Fruit fly (Drosophila melanogaster) whole organism: Measurements from ENCODE around the gene Nepl9.

ENCODE experiments used
- CG8478 ChIP-seq: fragments of >200 bp; optimal IDR thresholded peaks from 2 replicates; lab custom pipeline; 2018; ENCODE audit warnings: inconsistent platforms
- Dll ChIP-seq: fragments of >200 bp; optimal IDR thresholded peaks from 2 replicates; lab custom pipeline; 2017
- EcR ChIP-seq, 2 experiments: fragments of >200 bp; optimal IDR thresholded peaks; 2 replicates each; lab custom pipeline; 2017; ENCODE audit warnings: missing biosample characterization in 2 of 2, missing genetic modification characterization in 2 of 2, missing genetic modification reagents in 2 of 2
- pan ChIP-seq: fragments of >200 bp; optimal IDR thresholded peaks from 2 replicates; lab custom pipeline; 2017
- psq ChIP-seq: fragments of >200 bp; optimal IDR thresholded peaks from 2 replicates; lab custom pipeline; 2017
- usp ChIP-seq: fragments of >200 bp; optimal IDR thresholded peaks from 2 replicates; lab custom pipeline; 2017; ENCODE audit warnings: missing biosample characterization, missing genetic modification characterization, mixed read lengths

Nepl9 gene

DNA sequence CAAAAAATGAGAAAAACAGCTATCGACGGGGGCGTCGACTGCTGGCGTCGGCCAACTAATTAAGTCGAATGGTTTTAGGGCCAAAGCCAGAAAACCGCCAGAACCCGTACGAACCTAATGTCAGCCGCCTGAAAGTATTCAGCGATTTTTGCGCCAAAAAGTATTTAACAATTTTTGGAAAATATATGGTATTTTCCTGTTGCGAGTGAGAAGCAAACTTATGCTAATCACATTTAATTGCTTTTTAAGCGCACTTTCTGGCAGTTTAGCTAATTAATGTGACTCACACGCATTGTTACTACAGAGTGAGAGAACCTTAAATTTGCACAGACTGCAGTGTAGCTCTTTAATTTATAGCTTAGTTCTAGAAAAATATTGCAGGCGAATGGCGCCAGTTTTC lies 25.5 kb upstream of the Nepl9 start:
- TF ChIP-seq CG8478 (lab: Kevin White, UChicago) = no peak
- TF ChIP-seq usp (GFP tag; lab: Kevin White, UChicago) = no peak
- no peak for TF ChIP-seq psq (lab: Kevin White, UChicago)

DNA sequence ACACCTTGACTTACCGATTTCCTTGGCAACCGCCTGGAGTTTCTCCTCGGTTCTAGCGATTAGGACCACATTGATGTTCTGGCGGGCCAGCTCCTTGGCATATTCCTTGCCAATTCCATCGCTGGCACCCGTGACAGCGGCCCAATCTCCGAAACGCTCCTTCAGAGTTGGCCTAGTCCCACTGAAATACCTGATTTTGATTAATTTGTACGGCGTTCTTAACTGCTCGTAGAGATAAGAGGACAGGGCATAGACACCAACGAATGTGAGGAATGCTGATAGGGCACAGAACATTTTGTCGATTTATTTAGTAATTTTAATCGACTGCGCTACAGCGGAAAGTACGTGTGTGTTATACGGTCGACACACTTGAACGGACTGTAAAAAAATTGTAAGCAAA lies 24.1 kb upstream of the Nepl9 start, which contains the start of gene CG6012:
Gene CG6012 (minus strand): TSS at position 364 of the 400 bp plus-strand sequence.
- TF ChIP-seq pan (lab: Kevin White, UChicago) (no peak), Dll (lab: Kevin White, UChicago) (no peak), psq (lab: Kevin White, UChicago) (no peak), usp (GFP tag; lab: Kevin White, UChicago) (no peak), EcR (GFP tag; optimal IDR thresholded peaks at IDR 0.05; lab: Kevin White, UChicago) (no peak), CG8478 (lab: Kevin White, UChicago) (no peak)

DNA sequence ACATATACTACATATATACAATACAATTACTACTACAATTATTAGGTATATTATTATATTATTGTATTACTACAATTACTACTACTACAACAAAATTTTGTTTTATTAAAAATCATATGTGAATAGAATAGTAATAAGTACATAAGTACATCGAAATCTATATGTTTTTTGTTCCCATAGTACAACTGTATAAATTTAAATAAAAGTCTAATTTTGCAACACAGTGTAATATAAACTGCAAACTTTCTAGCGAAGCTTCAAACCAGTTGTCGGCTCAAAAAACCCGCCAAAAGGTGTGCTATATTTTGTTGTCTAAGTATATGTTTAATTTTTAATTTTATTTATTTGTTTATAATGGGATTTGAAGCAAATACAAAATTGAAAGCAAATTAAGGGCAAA lies 22.5 kb upstream of the Nepl9 start:
- no peak for TF ChIP-seq EcR (GFP tag; optimal IDR thresholded peaks at IDR 0.05; lab: Kevin White, UChicago)
- TF ChIP-seq CG8478 (lab: Kevin White, UChicago) = no peak
- TF ChIP-seq Dll (lab: Kevin White, UChicago) = no peak

DNA sequence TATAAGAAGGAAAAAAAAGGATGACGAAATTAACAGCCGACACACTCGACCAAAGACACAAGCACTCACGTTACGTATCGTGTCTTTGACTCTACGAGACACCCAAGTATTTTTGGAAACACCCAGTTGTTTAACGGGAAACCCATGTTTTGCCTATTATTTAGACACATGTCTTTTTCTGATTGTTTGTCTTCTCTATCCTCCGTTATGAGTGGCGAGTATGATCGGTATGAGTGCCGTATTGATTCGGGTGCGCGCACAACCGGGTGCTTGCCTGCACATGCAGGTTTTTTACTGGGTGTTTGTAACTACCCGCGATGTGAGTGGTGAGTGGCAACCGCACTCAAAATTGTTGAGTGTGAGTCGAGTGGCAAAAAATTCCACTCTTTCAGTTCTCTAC lies 22.0 kb upstream of the Nepl9 start:
- TF ChIP-seq usp (GFP tag; lab: Kevin White, UChicago) = no peak
- no peak for TF ChIP-seq Dll (lab: Kevin White, UChicago)
- TF ChIP-seq pan (lab: Kevin White, UChicago) = peak; percentile 57
- no peak for TF ChIP-seq psq (lab: Kevin White, UChicago)

dm6 chr2L:16858466-16859007 lies 21.5 kb upstream of the Nepl9 start, which contains the start of gene CG31809:
Gene CG31809, minus strand, starts transcription at chr2L:16858714.
- TF ChIP-seq pan (lab: Kevin White, UChicago) = peak; percentile 40
- no peak for TF ChIP-seq usp (GFP tag; lab: Kevin White, UChicago)

- no peak for TF ChIP-seq Dll (lab: Kevin White, UChicago)
- no peak for TF ChIP-seq usp (GFP tag; lab: Kevin White, UChicago)
- TF ChIP-seq EcR (GFP tag; optimal IDR thresholded peaks at IDR 0.05; lab: Kevin White, UChicago) = no peak
- no peak for TF ChIP-seq CG8478 (lab: Kevin White, UChicago)
- TF ChIP-seq pan (lab: Kevin White, UChicago) = no peak
- TF ChIP-seq psq (lab: Kevin White, UChicago) = no peak
Measured at dm6 chr2L:16857665-16858064, 20.6 kb upstream of the Nepl9 start.

DNA sequence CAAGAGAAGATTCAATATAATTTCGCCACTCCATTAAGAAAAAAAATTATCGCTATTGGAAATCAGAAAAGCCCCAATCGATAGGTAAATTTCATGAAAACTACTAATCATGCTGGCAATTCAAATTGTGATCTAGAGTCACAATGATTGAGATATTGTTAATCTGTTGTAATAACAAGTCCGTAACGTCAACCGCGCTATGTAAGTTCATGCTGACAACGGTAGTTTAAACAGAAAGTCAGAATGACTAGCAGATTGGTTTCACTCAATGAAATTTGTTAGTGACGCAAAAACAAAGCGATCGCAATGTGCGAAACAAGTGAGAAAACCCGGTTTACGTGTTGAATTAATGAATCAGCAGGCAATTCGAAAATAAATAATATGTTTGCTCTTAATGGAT lies 20.1 kb upstream of the Nepl9 start:
- TF ChIP-seq Dll (lab: Kevin White, UChicago) = no peak

DNA sequence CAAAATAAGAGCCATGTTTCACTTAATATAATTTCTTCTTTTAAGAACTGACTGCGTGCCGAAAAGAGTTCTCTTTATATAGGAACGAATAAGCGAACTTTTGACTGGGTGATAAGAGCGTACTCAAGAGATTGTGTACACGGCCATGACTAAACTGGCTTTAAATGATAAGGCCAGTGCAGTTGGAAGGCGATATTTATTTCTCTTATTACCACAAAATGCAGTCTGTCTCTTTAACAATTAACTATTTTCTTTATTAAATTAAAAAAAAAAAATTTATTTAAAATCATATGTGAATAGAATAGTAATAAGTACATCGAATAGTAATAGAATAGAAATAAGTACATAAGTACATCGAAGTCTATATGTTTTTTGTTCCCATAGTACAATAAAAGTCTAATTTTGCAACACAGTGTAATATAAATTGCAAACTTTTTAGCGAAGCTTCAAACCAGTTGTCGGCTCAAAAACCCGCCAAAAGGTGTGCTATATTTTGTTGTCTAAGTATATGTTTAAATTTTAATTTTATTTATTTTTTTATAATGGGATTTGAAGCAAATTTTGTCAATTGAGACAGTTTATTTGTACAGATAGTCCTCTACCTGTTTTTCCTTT lies 15.4 kb upstream of the Nepl9 start, which contains the start of gene CG31810:
Gene CG31810 (minus strand): TSS at position 51 of the 615 bp plus-strand sequence.
- TF ChIP-seq usp (GFP tag; lab: Kevin White, UChicago) = no peak
- no peak for TF ChIP-seq psq (lab: Kevin White, UChicago)
- no peak for TF ChIP-seq Dll (lab: Kevin White, UChicago)
- no peak for TF ChIP-seq CG8478 (lab: Kevin White, UChicago)
- TF ChIP-seq pan (lab: Kevin White, UChicago) = no peak
- TF ChIP-seq EcR (GFP tag; optimal IDR thresholded peaks at IDR 0.05; lab: Kevin White, UChicago) = no peak

dm6 chr2L:16850442-16850841 lies 13.4 kb upstream of the Nepl9 start:
- TF ChIP-seq psq (lab: Kevin White, UChicago) (no peak), CG8478 (lab: Kevin White, UChicago) (no peak), Dll (lab: Kevin White, UChicago) (no peak), EcR (GFP tag; optimal IDR thresholded peaks at IDR 0.05; lab: Kevin White, UChicago) (no peak), usp (GFP tag; lab: Kevin White, UChicago) (no peak), pan (lab: Kevin White, UChicago) (no peak)

DNA sequence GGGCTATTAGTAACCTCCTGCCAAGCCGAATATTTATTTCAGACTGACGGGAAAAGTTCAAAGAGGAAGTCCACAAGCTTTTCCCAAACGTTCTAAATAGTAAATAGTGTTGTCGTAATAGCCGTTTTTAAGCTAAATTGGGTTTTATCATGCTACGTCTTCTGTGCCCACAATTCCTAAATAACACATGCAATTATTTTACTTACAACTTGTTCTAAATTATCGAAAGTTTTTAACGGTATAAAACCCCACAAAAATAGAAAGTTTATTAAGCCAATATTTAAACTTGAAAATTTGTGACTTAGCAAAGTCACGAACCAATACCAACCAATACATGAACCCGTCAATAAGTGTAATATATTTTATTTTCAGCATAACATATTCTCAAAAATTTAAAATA lies 11.6 kb upstream of the Nepl9 start, which contains the start of gene CG13284:
Gene CG13284 (minus strand): TSS at position 47 of the 400 bp plus-strand sequence.
- TF ChIP-seq psq (lab: Kevin White, UChicago) = no peak
- TF ChIP-seq pan (lab: Kevin White, UChicago) = no peak
- TF ChIP-seq EcR (GFP tag; optimal IDR thresholded peaks at IDR 0.05; lab: Kevin White, UChicago) = no peak
- no peak for TF ChIP-seq CG8478 (lab: Kevin White, UChicago)
- TF ChIP-seq usp (GFP tag; lab: Kevin White, UChicago) = no peak
- TF ChIP-seq Dll (lab: Kevin White, UChicago) = no peak

DNA sequence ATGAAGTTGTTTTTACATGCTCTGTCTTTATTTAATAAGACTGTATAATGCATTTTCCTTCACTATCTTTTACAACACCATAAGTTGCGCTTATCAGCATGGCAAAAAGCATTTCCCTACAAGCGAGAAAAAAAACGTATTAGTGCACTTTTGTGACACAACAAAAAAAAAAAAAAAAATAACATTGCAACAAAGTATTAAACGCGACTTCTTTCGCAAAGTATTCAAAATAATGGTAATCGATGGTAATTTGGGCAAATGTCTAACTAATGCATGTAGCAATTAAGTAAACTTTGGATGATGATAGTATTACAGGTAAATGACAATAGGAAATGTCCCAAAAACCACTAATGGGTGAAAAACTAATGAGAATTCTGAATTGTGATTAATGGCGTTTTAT lies 10.9 kb upstream of the Nepl9 start:
- TF ChIP-seq pan (lab: Kevin White, UChicago) = no peak
- TF ChIP-seq CG8478 (lab: Kevin White, UChicago) = no peak
- no peak for TF ChIP-seq usp (GFP tag; lab: Kevin White, UChicago)
- no peak for TF ChIP-seq Dll (lab: Kevin White, UChicago)
- no peak for TF ChIP-seq psq (lab: Kevin White, UChicago)
- TF ChIP-seq EcR (GFP tag; optimal IDR thresholded peaks at IDR 0.05; lab: Kevin White, UChicago) = no peak

DNA sequence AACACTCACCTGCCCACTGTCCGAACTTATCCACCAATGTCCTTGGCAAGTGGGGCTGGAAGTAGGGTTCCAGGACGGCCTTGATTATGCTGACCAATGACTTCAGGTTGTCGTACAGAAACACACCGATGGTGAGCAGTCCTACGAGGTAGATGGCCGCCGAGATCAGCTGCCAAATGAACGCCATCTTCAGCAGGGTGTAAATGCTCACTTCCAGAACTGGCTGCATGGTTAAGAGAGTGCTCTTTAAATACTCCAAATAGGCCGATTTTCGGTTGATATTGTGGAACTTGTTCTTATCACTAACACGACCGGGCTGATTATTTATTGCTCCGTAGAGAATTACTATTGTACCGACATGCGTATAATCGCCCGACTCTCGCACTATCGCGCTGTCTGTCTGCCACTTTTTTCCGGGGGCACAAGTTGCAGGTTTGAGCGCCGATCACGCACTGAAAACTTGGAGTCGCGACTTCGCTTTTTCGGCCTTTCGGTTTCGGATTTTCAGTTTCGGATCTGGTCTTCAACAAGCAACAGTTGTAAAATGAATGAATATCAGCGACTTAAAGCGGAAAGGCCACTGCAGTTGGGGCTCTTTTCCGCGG lies 9.8 kb upstream of the Nepl9 start:
- TF ChIP-seq EcR (GFP tag; optimal IDR thresholded peaks at IDR 0.05; lab: Kevin White, UChicago) (no peak), pan (lab: Kevin White, UChicago) (no peak), psq (lab: Kevin White, UChicago) (no peak), Dll (lab: Kevin White, UChicago) (no peak), usp (GFP tag; lab: Kevin White, UChicago) (no peak), CG8478 (lab: Kevin White, UChicago) (no peak)
